Worm (Caenorhabditis elegans) whole organism, L1 larva: ENCODE data around the gene wrt-4.

Experiments
- ces-1 ChIP-seq: fragments of 150-350 bp; optimal IDR thresholded peaks from 2 replicates; lab custom pipeline; 2014; ENCODE audit warnings: missing biosample characterization, missing genetic modification reagents, missing genetic modification characterization
- ztf-11 ChIP-seq, 2 experiments: sonication (generic microtip); optimal IDR thresholded peaks; 2 replicates each; lab custom pipeline; 2016 to 2017; ENCODE audit warnings: missing genetic modification characterization in 2 of 2, missing biosample characterization in 1 of 2, missing compliant biosample characterization in 1 of 2

DNA sequence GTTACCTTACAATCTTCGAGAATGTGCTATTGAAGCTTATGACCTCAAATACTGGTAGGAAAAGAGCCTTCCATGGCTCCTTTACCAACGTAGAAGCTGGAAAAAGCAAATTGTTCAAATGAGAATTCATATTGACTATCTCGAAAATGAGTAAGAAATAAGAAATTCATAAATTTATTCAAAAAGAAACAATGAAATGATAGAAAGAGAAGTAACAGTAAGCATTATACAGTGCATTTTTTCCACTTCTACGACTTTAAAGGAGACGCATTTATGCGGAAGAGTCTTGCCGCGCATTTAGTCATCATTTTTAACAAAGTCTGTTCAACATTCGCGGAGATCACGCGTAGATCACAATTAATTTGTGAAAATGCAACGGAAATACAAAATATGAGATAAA lies 37.9 kb upstream of the wrt-4 start, which contains the start of gene Y7A5A.10:
- TF ChIP-seq ces-1 (GFP tag; lab: Kevin White, UChicago), result no peak
- TF ChIP-seq ztf-11 (tag; optimal IDR thresholded peaks at IDR 0.05; lab: Kevin White, UChicago), result no peak
